Fruit fly (Drosophila melanogaster): ENCODE measurements around the gene Adk2.

The Adk2 gene

DNA sequence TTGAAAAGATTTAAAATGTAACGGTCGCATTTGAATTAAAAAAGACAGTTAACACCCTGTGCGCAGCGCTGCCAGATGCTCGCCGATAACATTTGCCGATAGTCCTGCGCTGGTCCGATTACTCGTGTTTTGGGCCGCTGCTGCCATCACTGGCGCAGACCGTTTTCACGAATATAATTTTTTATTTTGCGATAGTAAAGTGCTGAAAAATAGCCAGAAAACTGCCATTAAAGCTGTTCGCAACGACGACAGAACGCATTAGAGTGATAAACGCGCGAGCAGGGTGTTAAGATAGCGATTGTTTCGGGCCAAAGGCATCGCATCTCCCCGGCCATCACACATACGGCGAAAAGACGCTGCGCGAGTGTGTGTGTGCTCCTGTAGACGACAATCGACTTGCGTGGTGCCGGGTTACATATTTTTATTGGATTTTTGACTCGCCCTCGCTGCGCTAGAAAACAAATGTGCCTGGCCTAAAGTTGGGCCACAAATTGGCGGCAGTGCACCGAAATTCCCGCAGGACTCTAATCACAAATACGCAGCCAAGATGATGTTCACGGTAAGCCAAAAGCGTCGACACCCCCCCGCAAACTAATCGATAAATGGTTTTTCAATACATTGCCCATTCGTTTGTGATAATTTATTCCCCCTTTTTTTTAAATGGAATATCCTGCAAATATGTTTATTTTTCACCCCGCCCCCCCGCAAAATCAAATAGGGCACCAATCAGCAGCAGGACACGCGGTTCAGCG lies 14.4 kb upstream of the Adk2 start, which contains the start of gene Srrm1 (continued):
- TF ChIP-seq insv (GFP tag; optimal IDR thresholded peaks at IDR 0.05) (peak in 1 of 2 experiments; percentile 54), CG12155 (GFP tag; optimal IDR thresholded peaks at IDR 0.05) (peak; percentile 48), CG7745 (tag; optimal IDR thresholded peaks at IDR 0.05) (no peak), CG31388 (GFP tag; optimal IDR thresholded peaks at IDR 0.05) (no peak), HLH4C (GFP tag; IDR thresholded peaks at IDR 0.05; ENCODE audit: partially characterized antibody) (peak; percentile 87), corto (GFP tag; optimal IDR thresholded peaks at IDR 0.05) (no peak), vnd (GFP tag; IDR thresholded peaks at IDR 0.05; ENCODE audit: partially characterized antibody) (peak; percentile 88), CG2116 (GFP tag; optimal IDR thresholded peaks at IDR 0.05) (peak; percentile 85), CG18262 (tag; optimal IDR thresholded peaks at IDR 0.05) (peak; percentile 25), CG16863 (GFP tag; optimal IDR thresholded peaks at IDR 0.05) (peak; percentile 6), Fer1 (GFP tag; optimal IDR thresholded peaks at IDR 0.05) (peak; percentile 42), CG6272 (GFP tag; IDR thresholded peaks at IDR 0.05) (peak; percentile 35), Dad (GFP tag; optimal IDR thresholded peaks at IDR 0.05) (no peak), gfzf (GFP tag; optimal IDR thresholded peaks at IDR 0.05) (peak; percentile 32), CG32767 (GFP tag; IDR thresholded peaks at IDR 0.05) (0 out of 2 replicates have a peak, but pooled peaks have one; percentile 9), lbe (GFP tag; optimal IDR thresholded peaks at IDR 0.05) (peak; percentile 30), CG10543 (GFP tag; optimal IDR thresholded peaks at IDR 0.05) (peak; percentile 31), Dll (GFP tag; IDR thresholded peaks at IDR 0.05; ENCODE audit: partially characterized antibody) (peak; percentile 90), CG4404 (GFP tag; IDR thresholded peaks at IDR 0.05) (no peak), Dek (tag; optimal IDR thresholded peaks at IDR 0.05) (peak; percentile 19), CG8924 (tag; optimal IDR thresholded peaks at IDR 0.05) (no peak), CG14860 (GFP tag; IDR thresholded peaks at IDR 0.05; ENCODE audit: partially characterized antibody) (peak; percentile 77), Opbp (GFP tag; IDR thresholded peaks at IDR 0.05; ENCODE audit: partially characterized antibody) (peak; percentile 93), abd-A (tag; optimal IDR thresholded peaks at IDR 0.05) (peak; percentile 17), NK7.1 (GFP tag; optimal IDR thresholded peaks at IDR 0.05) (no peak), pnt (GFP tag; optimal IDR thresholded peaks at IDR 0.05) (peak; percentile 47), vvl (GFP tag; IDR thresholded peaks at IDR 0.05) (peak; percentile 69), CG11696 (GFP tag; IDR thresholded peaks at IDR 0.05) (no peak), Fer3 (tag; optimal IDR thresholded peaks at IDR 0.05) (no peak), CG4424 (GFP tag; optimal IDR thresholded peaks at IDR 0.05) (peak; percentile 26), CG33213 (GFP tag; optimal IDR thresholded peaks at IDR 0.05) (peak; percentile 79), CG17802 (tag; optimal IDR thresholded peaks at IDR 0.05) (peak; percentile 1), gt (GFP tag; IDR thresholded peaks at IDR 0.05) (no peak), CG32532 (GFP tag; IDR thresholded peaks at IDR 0.05) (peak; percentile 41), slbo (GFP tag; IDR thresholded peaks at IDR 0.05) (peak; percentile 59; the same call in 1 of the 2 replicates), sug (tag; optimal IDR thresholded peaks at IDR 0.05) (peak; percentile 83), CG34224 (GFP tag; IDR thresholded peaks at IDR 0.05; ENCODE audit: partially characterized antibody) (peak; percentile 86), ci (GFP tag; IDR thresholded peaks at IDR 0.05) (peak; percentile 83), tx (GFP tag; optimal IDR thresholded peaks at IDR 0.05) (peak; percentile 17), Aef1 (GFP tag; IDR thresholded peaks at IDR 0.05) (no peak), dysf (GFP tag; IDR thresholded peaks at IDR 0.05) (0 out of 3 replicates have a peak, but pooled peaks have one; percentile 16), CG14441 (GFP tag; IDR thresholded peaks at IDR 0.05) (peak; percentile 36; the same call in 1 of the 2 replicates)
